Worm (Caenorhabditis elegans): ENCODE data around the gene skih-2.
A peak's percentile ranks its signal among the peaks of the same experiment; 100 is the strongest.

skih-2 gene

DNA sequence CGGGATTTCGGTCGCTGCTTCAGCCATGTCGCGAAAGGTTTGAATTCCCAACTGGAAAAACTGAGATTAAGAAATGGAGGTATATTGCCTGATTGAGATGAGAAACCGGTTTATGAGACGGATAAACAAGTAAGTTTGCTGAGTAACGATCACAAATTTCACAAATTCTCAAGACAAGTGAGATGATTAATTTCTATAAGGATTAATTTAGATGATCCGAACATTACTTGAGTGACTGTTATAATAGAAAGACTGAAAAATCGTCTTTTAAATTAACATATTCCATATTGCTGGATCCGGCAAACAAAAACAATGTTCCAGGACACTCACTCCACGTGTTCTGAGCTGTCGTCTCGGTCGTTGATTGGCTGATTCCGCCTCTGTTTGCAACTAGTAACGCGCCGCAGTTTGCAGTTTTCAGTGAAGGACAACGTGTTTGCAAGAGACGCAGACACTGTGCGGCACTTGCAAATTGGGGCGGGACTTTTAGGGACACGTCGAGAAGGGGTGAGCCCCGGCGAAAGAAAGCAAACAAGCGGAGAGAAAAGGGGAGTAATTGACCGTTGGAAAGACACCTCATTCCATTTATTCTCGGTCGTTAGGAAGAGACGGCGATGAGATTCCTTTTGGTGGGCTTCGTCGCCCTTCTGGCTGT is 23.2 kb downstream of the skih-2 start, which contains the start of the genes imp-2 and enpl-1 (continued):
- TF ChIP-seq lsy-2 (tag; optimal IDR thresholded peaks at IDR 0.05) (peak; percentile 94 to 97), zip-4 (GFP tag; optimal IDR thresholded peaks at IDR 0.05) (peak; percentile 60), blmp-1 (tag; optimal IDR thresholded peaks at IDR 0.05) (peak; percentile 37), nhr-237 (tag; optimal IDR thresholded peaks at IDR 0.05) (peak; percentile 63), unc-86 (tag; optimal IDR thresholded peaks at IDR 0.05) (peak; percentile 91), nhr-28 (tag; optimal IDR thresholded peaks at IDR 0.05) (no peak), nhr-77 (tag; optimal IDR thresholded peaks at IDR 0.05) (peak; percentile 93), nhr-71 (tag; optimal IDR thresholded peaks at IDR 0.05) (peak; percentile 97), C04F5.9 (tag; optimal IDR thresholded peaks at IDR 0.05) (peak; percentile 59), alr-1 (tag; optimal IDR thresholded peaks at IDR 0.05; ENCODE audit: borderline replicate concordance) (no peak), fkh-8 (tag; optimal IDR thresholded peaks at IDR 0.05) (peak; percentile 89), pqm-1 (tag; optimal IDR thresholded peaks at IDR 0.05) (no peak), mdl-1 (tag; optimal IDR thresholded peaks at IDR 0.05) (peak; percentile 85 to 98), sptf-1 (tag; optimal IDR thresholded peaks at IDR 0.05) (no peak), hlh-4 (tag; optimal IDR thresholded peaks at IDR 0.05) (no peak), rnt-1 (tag; optimal IDR thresholded peaks at IDR 0.05) (peak; percentile 91), tlp-1 (tag; optimal IDR thresholded peaks at IDR 0.05) (no peak), unc-130 (tag; optimal IDR thresholded peaks at IDR 0.05) (peak; percentile 59), sup-37 (GFP tag; optimal IDR thresholded peaks at IDR 0.05) (peak; percentile 76), ztf-4 (tag; optimal IDR thresholded peaks at IDR 0.05) (peak; percentile 75), vab-15 (tag; optimal IDR thresholded peaks at IDR 0.05) (peak; percentile 55), elt-3 (tag; optimal IDR thresholded peaks at IDR 0.05) (peak in 3 of 6 experiments; percentile 25 to 91 (median 63)), elt-2 (tag; optimal IDR thresholded peaks at IDR 0.05) (peak; percentile 72), aly-2 (tag; optimal IDR thresholded peaks at IDR 0.05) (peak; percentile 44), nhr-11 (tag; optimal IDR thresholded peaks at IDR 0.05) (peak; percentile 79), lin-14 (GFP tag; optimal IDR thresholded peaks at IDR 0.05) (peak; percentile 99), ets-5 (GFP tag; IDR thresholded peaks at IDR 0.05) (no peak), zag-1 (tag; optimal IDR thresholded peaks at IDR 0.05) (peak; percentile 40), ceh-82 (tag; optimal IDR thresholded peaks at IDR 0.05) (peak; percentile 77 to 91 (median 88)), hlh-17 (GFP tag; optimal IDR thresholded peaks at IDR 0.05; ENCODE audit: borderline replicate concordance) (no peak), mab-9 (GFP tag; IDR thresholded peaks at IDR 0.05) (peak; percentile 77; the same call in 1 of the 2 replicates), mef-2 (tag; optimal IDR thresholded peaks at IDR 0.05) (peak; percentile 70), ama-1 (optimal IDR thresholded peaks at IDR 0.05) (peak; percentile 30), nhr-19 (GFP tag; conservative IDR thresholded peaks at IDR 0.05) (peak; percentile 93), xbp-1 (tag; optimal IDR thresholded peaks at IDR 0.05) (peak; percentile 100), ceh-63 (GFP tag; optimal IDR thresholded peaks at IDR 0.05) (no peak), nhr-12 (tag; optimal IDR thresholded peaks at IDR 0.05) (no peak), C16A3.4 (tag; optimal IDR thresholded peaks at IDR 0.05) (peak; percentile 86), jun-1 (tag; optimal IDR thresholded peaks at IDR 0.05) (peak; percentile 86), pag-3 (tag; optimal IDR thresholded peaks at IDR 0.05; ENCODE audit: borderline replicate concordance, insufficient read depth) (no peak), nhr-85 (tag) (peak; percentile 95), nhr-20 (tag; optimal IDR thresholded peaks at IDR 0.05) (peak; percentile 94), aha-1 (tag; optimal IDR thresholded peaks at IDR 0.05) (no peak), ceh-8 (GFP tag; optimal IDR thresholded peaks at IDR 0.05) (peak; percentile 57), nhr-76 (tag; optimal IDR thresholded peaks at IDR 0.05) (peak; percentile 38), dpl-1 (GFP tag; optimal IDR thresholded peaks at IDR 0.05) (peak; percentile 60 to 79 (median 78)), egl-13 (tag; optimal IDR thresholded peaks at IDR 0.05) (peak; percentile 83), nhr-47 (tag; optimal IDR thresholded peaks at IDR 0.05) (peak; percentile 94), sox-4 (tag; optimal IDR thresholded peaks at IDR 0.05) (peak; percentile 41), nhr-84 (tag; optimal IDR thresholded peaks at IDR 0.05) (no peak), lin-13 (GFP tag; optimal IDR thresholded peaks at IDR 0.05) (peak; percentile 92)

All from whole organism, L1 larva.